Fruit fly (Drosophila melanogaster) whole organism, pupa: Measurements from ENCODE around the gene CG5171.

Source experiments
- CG10348 ChIP-seq: fragments of 200-800 bp; sonication (Bioruptor generic); IDR thresholded peaks from 2 replicates; pipeline ENCODE4 v1.3.6; 2022; ENCODE audit warnings: missing biosample characterization, missing genetic modification characterization
- CG12605 ChIP-seq: fragments of 200-800 bp; sonication (Bioruptor generic); IDR thresholded peaks from 2 replicates; pipeline ENCODE4 v1.3.6; 2022; ENCODE audit warnings: missing biosample characterization, missing genetic modification characterization
- CG13204 ChIP-seq: fragments of 200-800 bp; sonication (Bioruptor generic); optimal IDR thresholded peaks from 2 replicates; lab custom pipeline; 2018; ENCODE audit warnings: missing biosample characterization, mild to moderate bottlenecking, missing genetic modification characterization, moderate library complexity
- CG14655 ChIP-seq: fragments of 200-800 bp; sonication (Bioruptor generic); optimal IDR thresholded peaks from 3 replicates; lab custom pipeline; 2017; ENCODE audit warnings: mild to moderate bottlenecking, missing biosample characterization, missing genetic modification reagents, missing genetic modification characterization
- CG15710 ChIP-seq: fragments of 200-800 bp; sonication (Bioruptor generic); optimal IDR thresholded peaks from 2 replicates; lab custom pipeline; 2018; ENCODE audit warnings: missing biosample characterization, mild to moderate bottlenecking, missing genetic modification characterization, moderate library complexity
- CG17806 ChIP-seq: fragments of 200-800 bp; sonication (Bioruptor generic); optimal IDR thresholded peaks from 2 replicates; lab custom pipeline; 2018; ENCODE audit warnings: missing biosample characterization, mild to moderate bottlenecking, missing genetic modification characterization, moderate library complexity
- CG32121 ChIP-seq: fragments of 200-800 bp; sonication (Bioruptor generic); IDR thresholded peaks from 2 replicates; pipeline ENCODE4 v1.3.6; 2022; ENCODE audit warnings: missing biosample characterization, missing genetic modification characterization
- CG34367 ChIP-seq: fragments of 200-800 bp; sonication (Bioruptor generic); optimal IDR thresholded peaks from 2 replicates; lab custom pipeline; 2018; ENCODE audit warnings: missing biosample characterization, mild to moderate bottlenecking, missing genetic modification characterization
- CG4496 ChIP-seq: fragments of 200-800 bp; sonication (Bioruptor generic); IDR thresholded peaks from 3 replicates; pipeline ENCODE4 v1.3.6; 2022; ENCODE audit warnings: missing biosample characterization, missing genetic modification characterization
- CG8159 ChIP-seq: fragments of 200-800 bp; sonication (Bioruptor generic); optimal IDR thresholded peaks from 3 replicates; lab custom pipeline; 2018; ENCODE audit warnings: missing biosample characterization, mild to moderate bottlenecking, missing genetic modification characterization, moderate library complexity
- CG8301 ChIP-seq: fragments of 200-800 bp; sonication (Bioruptor generic); optimal IDR thresholded peaks from 2 replicates; lab custom pipeline; 2018; ENCODE audit warnings: missing biosample characterization, mild to moderate bottlenecking, missing genetic modification characterization
- CG9948 ChIP-seq: fragments of 200-800 bp; sonication (Bioruptor generic); optimal IDR thresholded peaks from 2 replicates; lab custom pipeline; 2018; ENCODE audit warnings: missing biosample characterization, mild to moderate bottlenecking, missing genetic modification characterization, moderate library complexity
- D1 ChIP-seq: fragments of 200-800 bp; sonication (Bioruptor generic); optimal IDR thresholded peaks from 2 replicates; lab custom pipeline; 2018; ENCODE audit warnings: missing biosample characterization, mild to moderate bottlenecking, missing genetic modification characterization, moderate library complexity
- EcR ChIP-seq: fragments of 200-800 bp; sonication (Bioruptor generic); optimal IDR thresholded peaks from 3 replicates; lab custom pipeline; 2019; ENCODE audit warnings: missing biosample characterization, missing genetic modification characterization, mild to moderate bottlenecking, moderate library complexity, missing genetic modification reagents
- Ets98B ChIP-seq: fragments of 200-800 bp; sonication (Bioruptor generic); IDR thresholded peaks from 2 replicates; pipeline ENCODE4 v1.3.6; 2022; ENCODE audit warnings: missing biosample characterization, missing genetic modification characterization
- Pif1A ChIP-seq: fragments of 200-800 bp; sonication (Bioruptor generic); optimal IDR thresholded peaks from 3 replicates; lab custom pipeline; 2016; ENCODE audit warnings: missing biosample characterization, missing genetic modification characterization
- Pif1B ChIP-seq: fragments of 200-800 bp; sonication (Bioruptor generic); optimal IDR thresholded peaks from 3 replicates; lab custom pipeline; 2016; ENCODE audit warnings: missing biosample characterization, missing genetic modification characterization
- Snoo ChIP-seq: fragments of 200-800 bp; sonication (Bioruptor generic); optimal IDR thresholded peaks from 3 replicates; lab custom pipeline; 2017; ENCODE audit warnings: missing biosample characterization, mild to moderate bottlenecking, missing genetic modification characterization, inconsistent platforms
- fd96Ca ChIP-seq: fragments of 200-800 bp; sonication (Bioruptor generic); IDR thresholded peaks from 3 replicates; pipeline ENCODE4 v1.3.6; 2022; ENCODE audit warnings: missing biosample characterization, missing genetic modification characterization
- gl ChIP-seq: fragments of 200-800 bp; sonication (Bioruptor generic); optimal IDR thresholded peaks from 2 replicates; lab custom pipeline; 2018; ENCODE audit warnings: missing biosample characterization, mild to moderate bottlenecking, missing genetic modification characterization
- rn ChIP-seq: fragments of 200-800 bp; sonication (Bioruptor generic); IDR thresholded peaks from 2 replicates; pipeline ENCODE4 v1.3.6; 2022; ENCODE audit warnings: missing biosample characterization, missing genetic modification characterization

Gene CG5171

dm6 chr2L:7401025-7401424 lies at the start of gene CG5171:
Gene CG5171 (plus strand): TSS chr2L:7401335.
- TF ChIP-seq D1 (tag; lab: Kevin White, UChicago) = no peak
- TF ChIP-seq CG15710 (tag; lab: Kevin White, UChicago) = no peak
- TF ChIP-seq CG8301 (tag; lab: Kevin White, UChicago) = no peak
- no peak for TF ChIP-seq CG9948
- no peak for TF ChIP-seq fd96Ca (GFP tag; lab: Robert Waterston, UW)
- no peak for TF ChIP-seq Ets98B (GFP tag; lab: Robert Waterston, UW)
- TF ChIP-seq CG34367 = no peak
- TF ChIP-seq CG17806 (tag; lab: Kevin White, UChicago) = no peak
- no peak for TF ChIP-seq CG12605 (GFP tag; lab: Robert Waterston, UW)
- no peak for TF ChIP-seq gl (tag; lab: Kevin White, UChicago)
- no peak for TF ChIP-seq CG8159 (tag; lab: Kevin White, UChicago)
- no peak for TF ChIP-seq CG14655 (GFP tag; lab: Kevin White, UChicago)
- no peak for TF ChIP-seq Snoo
- TF ChIP-seq CG13204 (GFP tag; lab: Kevin White, UChicago) = no peak
- TF ChIP-seq Pif1B (GFP tag; lab: Kevin White, UChicago) = no peak
- no peak for TF ChIP-seq rn (GFP tag; lab: Robert Waterston, UW)
- no peak for TF ChIP-seq EcR (GFP tag; lab: Kevin White, UChicago)
- TF ChIP-seq CG4496 (GFP tag; lab: Robert Waterston, UW) = no peak

- TF ChIP-seq CG4496 (GFP tag; lab: Robert Waterston, UW) (no peak), CG14655 (GFP tag; lab: Kevin White, UChicago) (no peak), CG8301 (tag; lab: Kevin White, UChicago) (no peak), Pif1B (GFP tag; lab: Kevin White, UChicago) (no peak), gl (tag; lab: Kevin White, UChicago) (no peak), Ets98B (GFP tag; lab: Robert Waterston, UW) (no peak), D1 (tag; lab: Kevin White, UChicago) (no peak), CG17806 (tag; lab: Kevin White, UChicago) (no peak), CG32121 (GFP tag; lab: Robert Waterston, UW) (no peak), CG34367 (no peak), CG9948 (no peak)
These were observed 48.4 kb upstream of the CG5171 start for dm6 chr2L:7352775-7353187.

- TF ChIP-seq CG8301 (tag; lab: Kevin White, UChicago) (peak; percentile 88), CG17806 (tag; lab: Kevin White, UChicago) (peak; percentile 96), Pif1B (GFP tag; lab: Kevin White, UChicago) (peak; percentile 96), CG8159 (tag; lab: Kevin White, UChicago) (peak; percentile 96), rn (GFP tag; lab: Robert Waterston, UW) (peak; percentile 71), CG12605 (GFP tag; lab: Robert Waterston, UW) (peak; percentile 85), CG10348 (GFP tag; lab: Robert Waterston, UW) (no peak), CG14655 (GFP tag; lab: Kevin White, UChicago) (peak; percentile 93), Ets98B (GFP tag; lab: Robert Waterston, UW) (peak; percentile 51; the same call in 1 of the 2 replicates), CG32121 (GFP tag; lab: Robert Waterston, UW) (no peak), CG15710 (tag; lab: Kevin White, UChicago) (peak; percentile 97), CG9948 (peak; percentile 95), CG4496 (GFP tag; lab: Robert Waterston, UW) (peak; percentile 87; the same call in 2 of the 3 replicates), EcR (GFP tag; lab: Kevin White, UChicago) (peak; percentile 80), gl (tag; lab: Kevin White, UChicago) (peak; percentile 96), D1 (tag; lab: Kevin White, UChicago) (peak; percentile 67), CG34367 (peak; percentile 96), fd96Ca (GFP tag; lab: Robert Waterston, UW) (peak; percentile 90), Pif1A (peak; percentile 83), Snoo (peak; percentile 88), CG13204 (GFP tag; lab: Kevin White, UChicago) (peak; percentile 96)
These were observed 43.0 kb upstream of the CG5171 start for dm6 chr2L:7358008-7358582.

- TF ChIP-seq CG15710 (tag; lab: Kevin White, UChicago) (no peak), CG10348 (GFP tag; lab: Robert Waterston, UW) (no peak), CG32121 (GFP tag; lab: Robert Waterston, UW) (no peak), gl (tag; lab: Kevin White, UChicago) (no peak), Ets98B (GFP tag; lab: Robert Waterston, UW) (no peak), EcR (GFP tag; lab: Kevin White, UChicago) (no peak), Pif1A (no peak), rn (GFP tag; lab: Robert Waterston, UW) (no peak), fd96Ca (GFP tag; lab: Robert Waterston, UW) (no peak), Snoo (no peak), Pif1B (GFP tag; lab: Kevin White, UChicago) (no peak), CG17806 (tag; lab: Kevin White, UChicago) (no peak), CG34367 (no peak), CG9948 (no peak), CG13204 (GFP tag; lab: Kevin White, UChicago) (no peak), CG12605 (GFP tag; lab: Robert Waterston, UW) (no peak), CG14655 (GFP tag; lab: Kevin White, UChicago) (no peak), D1 (tag; lab: Kevin White, UChicago) (no peak), CG8159 (tag; lab: Kevin White, UChicago) (no peak), CG4496 (GFP tag; lab: Robert Waterston, UW) (no peak)
These were observed 42.3 kb upstream of the CG5171 start for dm6 chr2L:7358788-7359187.

- TF ChIP-seq CG12605 (GFP tag; lab: Robert Waterston, UW) (no peak), Pif1B (GFP tag; lab: Kevin White, UChicago) (no peak), CG10348 (GFP tag; lab: Robert Waterston, UW) (no peak), CG34367 (no peak), D1 (tag; lab: Kevin White, UChicago) (no peak), CG9948 (no peak), CG8159 (tag; lab: Kevin White, UChicago) (no peak), CG17806 (tag; lab: Kevin White, UChicago) (no peak), CG13204 (GFP tag; lab: Kevin White, UChicago) (no peak), Pif1A (no peak), gl (tag; lab: Kevin White, UChicago) (no peak), CG4496 (GFP tag; lab: Robert Waterston, UW) (no peak)
These were observed 38.1 kb upstream of the CG5171 start, which contains the start of gene Wnt10 for dm6 chr2L:7363079-7363478. Gene Wnt10 (plus strand): TSS chr2L:7363379.
